Worm (Caenorhabditis elegans) whole organism, midembryonic: ENCODE measurements around the gene idpp-15.

Experiments
- flt-1 ChIP-seq: fragments of 200-800 bp; sonication (Bioruptor generic); IDR thresholded peaks from 2 replicates; pipeline ENCODE4 v1.3.6; 2022; ENCODE audit warnings: missing genetic modification characterization, missing compliant biosample characterization
- med-1 ChIP-seq: sonication (generic microtip); optimal IDR thresholded peaks from 2 replicates; lab custom pipeline; 2017; ENCODE audit warnings: missing genetic modification characterization, mild to moderate bottlenecking, missing compliant biosample characterization, antibody characterized with exemption, missing genetic modification reagents; ENCODE audit not compliant: insufficient read depth
- ref-1 ChIP-seq: fragments of 200-800 bp; sonication (Bioruptor generic); conservative IDR thresholded peaks from 2 replicates; pipeline ENCODE4 v1.3.6; 2022; ENCODE audit warnings: missing genetic modification reagents, missing genetic modification characterization, missing compliant biosample characterization

Gene idpp-15

DNA sequence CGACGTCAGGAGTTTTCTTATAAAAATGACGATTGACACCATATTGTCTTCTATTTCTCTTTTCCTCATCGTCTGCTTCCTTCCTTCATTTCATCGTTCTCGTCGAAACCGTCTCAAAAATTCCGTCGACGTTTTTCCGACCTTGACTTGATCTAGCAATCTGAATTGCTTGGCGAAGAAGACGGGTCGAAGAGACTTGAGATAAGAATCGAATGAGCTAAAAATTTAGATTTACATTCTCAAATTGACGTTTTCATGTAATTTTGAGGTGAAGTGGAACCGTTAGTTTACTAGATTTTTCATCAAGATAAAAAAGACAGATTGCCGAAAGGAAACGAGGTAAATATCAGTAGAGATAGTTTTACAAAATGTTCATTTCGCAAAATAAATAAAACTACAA lies 52.7 kb downstream of the idpp-15 start:
- TF ChIP-seq ref-1 (GFP tag; lab: Robert Waterston, UW) (no peak), med-1 (GFP tag; lab: Kevin White, UChicago) (no peak), flt-1 (GFP tag; lab: Robert Waterston, UW) (no peak)
